Worm (Caenorhabditis elegans) whole organism, L4/young adult: ENCODE results near the gene F21C10.19.

ENCODE experiments used
- W03F9.2 ChIP-seq: fragments of 150-350 bp; optimal IDR thresholded peaks from 2 replicates; lab custom pipeline; 2014; ENCODE audit warnings: missing biosample characterization, missing genetic modification characterization
- dao-5 ChIP-seq: sonication (generic microtip); optimal IDR thresholded peaks from 2 replicates; lab custom pipeline; 2016; ENCODE audit warnings: missing genotype, missing genetic modification characterization, moderate library complexity, missing compliant biosample characterization
- him-1 ChIP-seq: sonication (generic microtip); optimal IDR thresholded peaks from 2 replicates; lab custom pipeline; 2016; ENCODE audit warnings: missing genotype, missing genetic modification reagents, missing genetic modification characterization, missing compliant biosample characterization

DNA sequence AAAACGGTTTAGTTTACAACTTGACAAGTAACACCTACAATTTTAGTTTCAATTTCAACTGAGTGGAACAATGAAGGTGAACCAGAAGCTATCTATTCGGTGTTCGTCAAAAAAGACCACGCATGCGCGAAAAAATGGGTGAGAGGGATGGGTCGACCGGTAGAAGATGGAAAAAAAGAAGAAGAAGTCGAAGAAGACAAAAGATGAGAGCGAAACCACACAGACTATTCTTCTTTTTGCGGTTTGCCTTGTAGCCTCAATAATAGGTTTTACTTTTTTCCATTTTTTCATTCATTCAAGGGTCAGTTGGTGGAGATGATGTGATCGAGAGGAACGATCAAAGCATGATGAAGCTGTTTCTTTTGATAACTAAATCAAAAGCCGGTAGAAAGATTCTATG is 48.5 kb upstream of the F21C10.19 start:
- TF ChIP-seq him-1 (no peak), dao-5 (tag; lab: Kevin White, UChicago) (no peak), W03F9.2 (tag; lab: Kevin White, UChicago) (no peak)
